Worm (Caenorhabditis elegans): ENCODE data around the gene C56G2.9.

ce11 chrIII:6360114-6360513 lies 17.0 kb upstream of the C56G2.9 start:
- TF ChIP-seq hnd-1 (tag; optimal IDR thresholded peaks at IDR 0.05) (no peak), ama-1 (optimal IDR thresholded peaks at IDR 0.05) (no peak), hmbx-1 (tag; optimal IDR thresholded peaks at IDR 0.05) (no peak), pes-1 (GFP tag; IDR thresholded peaks at IDR 0.05) (no peak)

All from whole organism, early embryonic.